Worm (Caenorhabditis elegans) whole organism, young adult: Measurements from ENCODE around the gene Y82E9BR.6.
A peak's percentile ranks its signal among the peaks of the same experiment; 100 is the strongest.

ENCODE experiments used
- B0261.1 ChIP-seq: sonication (generic microtip); optimal IDR thresholded peaks from 2 replicates; lab custom pipeline; 2016; ENCODE audit warnings: mild to moderate bottlenecking, missing genetic modification characterization, moderate library complexity, missing compliant biosample characterization
- C06A6.2 ChIP-seq: fragments of 200-800 bp; sonication (Bioruptor generic); conservative IDR thresholded peaks from 2 replicates; pipeline ENCODE4 v1.3.6; 2022; ENCODE audit warnings: missing genetic modification characterization, missing compliant biosample characterization
- D2030.7 ChIP-seq: fragments of 200-800 bp; sonication (Bioruptor generic); IDR thresholded peaks from 2 replicates; pipeline ENCODE4 v1.3.6; 2022; ENCODE audit warnings: missing genetic modification reagents, missing genetic modification characterization, missing compliant biosample characterization
- F37B4.10 ChIP-seq: fragments of 200-800 bp; sonication (Bioruptor generic); IDR thresholded peaks from 2 replicates; pipeline ENCODE4 v1.3.6; 2022; ENCODE audit warnings: missing genetic modification characterization, missing compliant biosample characterization
- F57A8.1 ChIP-seq: fragments of 200-800 bp; sonication (Bioruptor generic); optimal IDR thresholded peaks from 2 replicates; lab custom pipeline; 2018; ENCODE audit warnings: mild to moderate bottlenecking, missing genetic modification characterization, moderate library complexity, missing compliant biosample characterization
- F57C9.4 ChIP-seq: sonication (generic microtip); optimal IDR thresholded peaks from 2 replicates; lab custom pipeline; 2017; ENCODE audit warnings: mild to moderate bottlenecking, missing genetic modification characterization, missing compliant biosample characterization
- K11D2.4 ChIP-seq: fragments of 200-800 bp; sonication (Bioruptor generic); IDR thresholded peaks from 2 replicates; pipeline ENCODE4 v1.3.6; 2022; ENCODE audit warnings: missing genetic modification reagents, missing genetic modification characterization, missing compliant biosample characterization
- T07F8.4 ChIP-seq: sonication (generic microtip); optimal IDR thresholded peaks from 2 replicates; lab custom pipeline; 2016; ENCODE audit warnings: mild to moderate bottlenecking, missing genetic modification characterization, moderate library complexity, missing compliant biosample characterization
- Y53G8AR.9 ChIP-seq: fragments of 200-800 bp; sonication (Bioruptor generic); conservative IDR thresholded peaks from 2 replicates; pipeline ENCODE4 v1.3.6; 2022; ENCODE audit warnings: missing genetic modification reagents, missing genetic modification characterization, missing compliant biosample characterization
- Y56A3A.18 ChIP-seq: fragments of 200-800 bp; sonication (Bioruptor generic); IDR thresholded peaks from 2 replicates; pipeline ENCODE4 v1.3.6; 2022; ENCODE audit warnings: missing genetic modification reagents, missing genetic modification characterization, missing compliant biosample characterization
- Y67H2A.10 ChIP-seq: fragments of 200-800 bp; sonication (Bioruptor generic); conservative IDR thresholded peaks from 2 replicates; pipeline ENCODE4 v1.3.6; 2022; ENCODE audit warnings: missing genetic modification reagents, missing genetic modification characterization, missing compliant biosample characterization
- ama-1 ChIP-seq, 3 experiments: fragments of 150-350 bp in 1 of 3; sonication (generic microtip) in 2 of 3; optimal IDR thresholded peaks; 2 replicates each; lab custom pipeline; 2014 to 2018; ENCODE audit warnings: missing biosample characterization in 2 of 3, missing genetic modification characterization in 2 of 3, missing genetic modification reagents in 2 of 3
- ccch-3 ChIP-seq: fragments of 200-800 bp; sonication (Bioruptor generic); optimal IDR thresholded peaks from 2 replicates; lab custom pipeline; 2018; ENCODE audit warnings: mild to moderate bottlenecking, missing genetic modification characterization, missing compliant biosample characterization
- cebp-2 ChIP-seq: fragments of 200-800 bp; sonication (Bioruptor generic); IDR thresholded peaks from 2 replicates; pipeline ENCODE4 v1.3.6; 2022; ENCODE audit warnings: missing genetic modification characterization, missing compliant biosample characterization
- ceh-40 ChIP-seq: fragments of 200-800 bp; sonication (Bioruptor generic); IDR thresholded peaks from 2 replicates; pipeline ENCODE4 v1.3.6; 2022; ENCODE audit warnings: missing genetic modification characterization, missing compliant biosample characterization
- ceh-58 ChIP-seq: fragments of 200-800 bp; sonication (Bioruptor generic); IDR thresholded peaks from 2 replicates; pipeline ENCODE4 v1.3.6; 2022; ENCODE audit warnings: missing genetic modification characterization, missing compliant biosample characterization
- die-1 ChIP-seq: sonication (generic microtip); optimal IDR thresholded peaks from 2 replicates; lab custom pipeline; 2016; ENCODE audit warnings: missing genotype, mild to moderate bottlenecking, missing genetic modification characterization, missing compliant biosample characterization
- dox-1 ChIP-seq: fragments of 200-800 bp; sonication (Bioruptor generic); IDR thresholded peaks from 2 replicates; pipeline ENCODE4 v1.3.6; 2022; ENCODE audit warnings: missing genetic modification reagents, missing genetic modification characterization, missing compliant biosample characterization
- efl-1 ChIP-seq: fragments of 150-350 bp; optimal IDR thresholded peaks from 2 replicates; lab custom pipeline; 2014; ENCODE audit warnings: missing biosample characterization, missing genetic modification reagents, missing genetic modification characterization
- egl-44 ChIP-seq: fragments of 200-800 bp; sonication (Bioruptor generic); IDR thresholded peaks from 2 replicates; pipeline ENCODE4 v1.3.6; 2022; ENCODE audit warnings: missing genetic modification reagents, missing genetic modification characterization, missing compliant biosample characterization
- egrh-3 ChIP-seq: fragments of 200-800 bp; sonication (Bioruptor generic); IDR thresholded peaks from 2 replicates; pipeline ENCODE4 v1.3.6; 2022; ENCODE audit warnings: missing genetic modification reagents, missing genetic modification characterization, missing compliant biosample characterization
- hlh-26 ChIP-seq: fragments of 200-800 bp; sonication (Bioruptor generic); conservative IDR thresholded peaks from 2 replicates; pipeline ENCODE4 v1.3.6; 2022; ENCODE audit warnings: missing genetic modification reagents, missing genetic modification characterization, missing compliant biosample characterization
- hrde-1 ChIP-seq: sonication (generic microtip); optimal IDR thresholded peaks from 2 replicates; lab custom pipeline; 2016; ENCODE audit warnings: missing genetic modification characterization, mild to moderate bottlenecking, missing compliant biosample characterization, moderate library complexity, missing genotype, missing genetic modification reagents, borderline replicate concordance
- let-526 ChIP-seq: fragments of 200-800 bp; sonication (Bioruptor generic); IDR thresholded peaks from 2 replicates; pipeline ENCODE4 v1.3.6; 2022; ENCODE audit warnings: missing genetic modification reagents, missing genetic modification characterization, missing compliant biosample characterization
- lsl-1 ChIP-seq: fragments of 200-800 bp; sonication (Bioruptor generic); optimal IDR thresholded peaks from 2 replicates; lab custom pipeline; 2018; ENCODE audit warnings: mild to moderate bottlenecking, missing genetic modification characterization, moderate library complexity, missing compliant biosample characterization
- lsy-27 ChIP-seq: sonication (generic microtip); optimal IDR thresholded peaks from 2 replicates; lab custom pipeline; 2017; ENCODE audit warnings: missing genetic modification characterization, mild to moderate bottlenecking, missing compliant biosample characterization, antibody characterized with exemption, missing genotype, borderline replicate concordance; ENCODE audit not compliant: insufficient read depth
- madf-3 ChIP-seq: fragments of 200-800 bp; sonication (Bioruptor generic); IDR thresholded peaks from 2 replicates; pipeline ENCODE4 v1.3.6; 2022; ENCODE audit warnings: missing genetic modification reagents, missing genetic modification characterization, missing compliant biosample characterization
- madf-6 ChIP-seq: fragments of 200-800 bp; sonication (Bioruptor generic); IDR thresholded peaks from 2 replicates; pipeline ENCODE4 v1.3.6; 2022; ENCODE audit warnings: missing genetic modification reagents, missing genetic modification characterization, missing compliant biosample characterization
- madf-8 ChIP-seq: fragments of 200-800 bp; sonication (Bioruptor generic); conservative IDR thresholded peaks from 2 replicates; pipeline ENCODE4 v1.3.6; 2022; ENCODE audit warnings: missing genetic modification reagents, missing genetic modification characterization, missing compliant biosample characterization
- mcd-1 ChIP-seq: fragments of 200-800 bp; sonication (Bioruptor generic); IDR thresholded peaks from 2 replicates; pipeline ENCODE4 v1.3.6; 2022; ENCODE audit warnings: missing genetic modification reagents, missing genetic modification characterization, missing compliant biosample characterization
- mel-28 ChIP-seq: sonication (generic microtip); optimal IDR thresholded peaks from 2 replicates; lab custom pipeline; 2016; ENCODE audit warnings: borderline replicate concordance, mild to moderate bottlenecking, missing genetic modification characterization, missing compliant biosample characterization
- mes-4 ChIP-seq: sonication (generic microtip); optimal IDR thresholded peaks from 2 replicates; lab custom pipeline; 2016; ENCODE audit warnings: missing genotype, missing genetic modification characterization, missing compliant biosample characterization
- mxl-1 ChIP-seq: sonication (generic microtip); optimal IDR thresholded peaks from 2 replicates; lab custom pipeline; 2016; ENCODE audit warnings: missing genetic modification characterization, missing compliant biosample characterization
- nfyb-1 ChIP-seq: fragments of 200-800 bp; sonication (Bioruptor generic); IDR thresholded peaks from 2 replicates; pipeline ENCODE4 v1.3.6; 2022; ENCODE audit warnings: missing genetic modification reagents, missing genetic modification characterization, missing compliant biosample characterization
- pbrm-1 ChIP-seq: fragments of 200-800 bp; sonication (Bioruptor generic); IDR thresholded peaks from 2 replicates; pipeline ENCODE4 v1.3.6; 2022; ENCODE audit warnings: missing genetic modification reagents, missing genetic modification characterization, missing compliant biosample characterization
- rcor-1 ChIP-seq: fragments of 200-800 bp; sonication (Bioruptor generic); IDR thresholded peaks from 2 replicates; pipeline ENCODE4 v1.3.6; 2022; ENCODE audit warnings: missing genetic modification reagents, missing genetic modification characterization, missing compliant biosample characterization
- rec-8 ChIP-seq, 2 experiments: sonication (generic microtip); optimal IDR thresholded peaks; 2 replicates each; lab custom pipeline; 2016; ENCODE audit warnings: mild to moderate bottlenecking in 2 of 2, missing genetic modification characterization in 2 of 2, missing genetic modification reagents in 2 of 2, missing genotype in 2 of 2, missing biosample characterization in 1 of 2, missing compliant biosample characterization in 1 of 2, moderate library complexity in 1 of 2
- repo-1 ChIP-seq: sonication (generic microtip); optimal IDR thresholded peaks from 2 replicates; lab custom pipeline; 2017; ENCODE audit warnings: mild to moderate bottlenecking, missing genetic modification characterization, missing compliant biosample characterization
- snpc-1.3 ChIP-seq: sonication (generic microtip); optimal IDR thresholded peaks from 2 replicates; lab custom pipeline; 2017; ENCODE audit warnings: missing genetic modification characterization, mild to moderate bottlenecking, missing compliant biosample characterization, antibody characterized with exemption, moderate library complexity, missing genotype, missing genetic modification reagents; ENCODE audit not compliant: insufficient read depth
- snpc-3.4 ChIP-seq: sonication (generic microtip); optimal IDR thresholded peaks from 2 replicates; lab custom pipeline; 2017; ENCODE audit warnings: missing genetic modification characterization, mild to moderate bottlenecking, missing compliant biosample characterization, antibody characterized with exemption, moderate library complexity, missing genotype, missing genetic modification reagents
- sptf-2 ChIP-seq: fragments of 200-800 bp; sonication (Bioruptor generic); optimal IDR thresholded peaks from 2 replicates; lab custom pipeline; 2018; ENCODE audit warnings: mild to moderate bottlenecking, missing genetic modification characterization, missing compliant biosample characterization
- tbp1 ChIP-seq: fragments of 200-800 bp; sonication (Bioruptor generic); optimal IDR thresholded peaks from 2 replicates; lab custom pipeline; 2018; ENCODE audit warnings: mild to moderate bottlenecking, missing genetic modification characterization, missing compliant biosample characterization
- tlf-1 ChIP-seq: fragments of 200-800 bp; sonication (Bioruptor generic); optimal IDR thresholded peaks from 2 replicates; lab custom pipeline; 2018; ENCODE audit warnings: mild to moderate bottlenecking, missing genetic modification characterization, missing compliant biosample characterization
- ztf-25 ChIP-seq: fragments of 200-800 bp; sonication (Bioruptor generic); IDR thresholded peaks from 2 replicates; pipeline ENCODE4 v1.3.6; 2022; ENCODE audit warnings: missing genetic modification reagents, missing genetic modification characterization, missing compliant biosample characterization
- ztf-28 ChIP-seq: fragments of 200-800 bp; sonication (Bioruptor generic); IDR thresholded peaks from 2 replicates; pipeline ENCODE4 v1.3.6; 2022; ENCODE audit warnings: missing genetic modification reagents, missing genetic modification characterization, missing compliant biosample characterization
- ztf-6 ChIP-seq: fragments of 200-800 bp; sonication (Bioruptor generic); IDR thresholded peaks from 2 replicates; pipeline ENCODE4 v1.3.6; 2022; ENCODE audit warnings: missing genetic modification reagents, missing genetic modification characterization, missing compliant biosample characterization

Gene Y82E9BR.6

DNA sequence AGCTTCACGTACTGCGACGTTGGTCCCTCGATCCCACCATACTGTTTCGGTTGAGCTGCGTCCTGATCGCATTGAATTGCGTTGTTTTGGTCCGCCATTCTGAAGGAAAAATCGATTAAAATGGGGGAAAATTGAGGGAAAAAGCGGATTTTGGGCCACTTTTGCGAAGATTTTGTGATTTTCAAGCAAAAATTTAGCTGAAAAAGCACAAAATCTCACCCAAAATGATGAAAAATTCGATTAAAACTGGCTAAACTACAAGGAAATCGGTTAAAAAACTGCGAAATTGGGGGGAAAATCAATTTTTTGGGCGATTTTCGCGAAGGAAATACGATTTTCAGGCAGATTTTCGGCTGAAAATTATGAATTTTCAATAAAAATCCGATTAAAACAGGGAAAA lies 36.1 kb downstream of the Y82E9BR.6 start, which contains the start of gene elc-1:
elc-1 (minus strand) TSS at position 101 of the 400 bp plus-strand sequence.
- no peak for TF ChIP-seq madf-8 (GFP tag; lab: Robert Waterston, UW)
- TF ChIP-seq pbrm-1 (GFP tag; lab: Robert Waterston, UW): no peak
- no peak for TF ChIP-seq nfyb-1 (GFP tag; lab: Robert Waterston, UW)

DNA sequence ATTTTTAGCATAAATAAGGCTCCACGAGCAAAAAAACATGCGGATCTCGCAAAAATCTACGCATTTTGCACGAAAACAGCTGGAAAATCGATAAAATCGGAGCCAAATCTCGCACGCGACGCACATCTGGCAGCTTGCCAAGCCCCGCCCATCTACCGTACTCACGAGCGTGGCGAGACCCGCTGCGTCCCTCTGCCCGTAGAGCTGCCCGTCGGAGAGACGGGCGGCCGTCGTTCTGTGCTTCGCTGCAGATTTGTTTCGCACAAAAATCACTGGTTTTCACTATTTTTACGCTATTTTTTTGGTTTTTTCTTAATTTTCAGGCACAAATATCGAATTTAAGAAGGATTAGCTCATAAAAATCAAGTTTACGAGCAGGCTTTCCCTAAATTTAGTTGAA lies 37.7 kb downstream of the Y82E9BR.6 start:
- no peak for TF ChIP-seq ztf-25 (GFP tag; lab: Robert Waterston, UW)
- TF ChIP-seq F37B4.10 (GFP tag; lab: Robert Waterston, UW): 0 out of 2 replicates have a peak, but pooled peaks have one; percentile 79
- TF ChIP-seq madf-6: peak; percentile 72
- TF ChIP-seq ccch-3 (GFP tag; lab: Kevin White, UChicago): no peak
- TF ChIP-seq snpc-3.4 (tag; lab: Kevin White, UChicago): peak; percentile 32
- no peak for TF ChIP-seq mxl-1 (tag; lab: Kevin White, UChicago)
- TF ChIP-seq snpc-1.3 (tag; lab: Kevin White, UChicago): peak; percentile 62
- TF ChIP-seq repo-1 (tag; lab: Kevin White, UChicago): peak; percentile 2
- no peak for TF ChIP-seq ceh-58 (GFP tag; lab: Robert Waterston, UW)
- TF ChIP-seq Y56A3A.18 (GFP tag; lab: Robert Waterston, UW): 0 out of 2 replicates have a peak, but pooled peaks have one; percentile 15
- TF ChIP-seq mel-28 (tag; lab: Kevin White, UChicago): no peak
- 0 out of 2 replicates have a peak, but pooled peaks have one; percentile 44 for TF ChIP-seq egl-44 (GFP tag; lab: Robert Waterston, UW)
- TF ChIP-seq F57A8.1 (GFP tag; lab: Kevin White, UChicago): no peak
- peak; percentile 89 for TF ChIP-seq egrh-3 (GFP tag; lab: Robert Waterston, UW)
- no peak for TF ChIP-seq let-526 (GFP tag; lab: Robert Waterston, UW)
- TF ChIP-seq tbp1: peak; percentile 69
- TF ChIP-seq D2030.7 (GFP tag; lab: Robert Waterston, UW): peak; percentile 92
- peak; percentile 83 for TF ChIP-seq tlf-1
- TF ChIP-seq lsy-27: no peak
- TF ChIP-seq rec-8 (tag; optimal IDR thresholded peaks at IDR 0.05; lab: Kevin White, UChicago): no peak
- TF ChIP-seq F57C9.4 (tag; lab: Kevin White, UChicago): no peak
- TF ChIP-seq mcd-1 (GFP tag; lab: Robert Waterston, UW): peak; percentile 93
- TF ChIP-seq ama-1 (optimal IDR thresholded peaks at IDR 0.05; lab: Kevin White, UChicago): no peak
- TF ChIP-seq ama-1 (GFP tag; optimal IDR thresholded peaks at IDR 0.05; lab: Kevin White, UChicago): no peak
- peak; percentile 66; the same call in 1 of the 2 replicates for TF ChIP-seq K11D2.4 (GFP tag; lab: Robert Waterston, UW)
- TF ChIP-seq cebp-2 (GFP tag; lab: Robert Waterston, UW): no peak
- no peak for TF ChIP-seq mes-4 (tag; lab: Kevin White, UChicago)
- TF ChIP-seq lsl-1: peak; percentile 92
- TF ChIP-seq Y53G8AR.9 (GFP tag; lab: Robert Waterston, UW): peak; percentile 86
- no peak for TF ChIP-seq die-1
- no peak for TF ChIP-seq hlh-26 (GFP tag; lab: Robert Waterston, UW)
- peak; percentile 97 for TF ChIP-seq madf-3 (GFP tag; lab: Robert Waterston, UW)
- TF ChIP-seq ztf-28 (GFP tag; lab: Robert Waterston, UW): peak; percentile 85; the same call in 1 of the 2 replicates
- peak; percentile 78 for TF ChIP-seq rcor-1 (GFP tag; lab: Robert Waterston, UW)
- peak; percentile 79 for TF ChIP-seq C06A6.2
- TF ChIP-seq Y67H2A.10: peak; percentile 73
- TF ChIP-seq efl-1: peak; percentile 18
- no peak for TF ChIP-seq ceh-40
- TF ChIP-seq ztf-6 (GFP tag; lab: Robert Waterston, UW): no peak
- no peak for TF ChIP-seq hrde-1 (tag; lab: Kevin White, UChicago)
- TF ChIP-seq B0261.1: peak; percentile 14
- no peak for TF ChIP-seq sptf-2 (GFP tag; lab: Kevin White, UChicago)
- no peak for TF ChIP-seq T07F8.4 (tag; lab: Kevin White, UChicago)
- peak; percentile 93 for TF ChIP-seq dox-1 (GFP tag; lab: Robert Waterston, UW)
